Worm (Caenorhabditis elegans) whole organism, young adult: ENCODE results near the gene C34F6.11.

Experiments
- atf-7 ChIP-seq: sonication (generic microtip); optimal IDR thresholded peaks from 2 replicates; lab custom pipeline; 2017; ENCODE audit warnings: mild to moderate bottlenecking, missing genetic modification characterization, missing compliant biosample characterization
- ceh-58 ChIP-seq: fragments of 200-800 bp; sonication (Bioruptor generic); IDR thresholded peaks from 2 replicates; pipeline ENCODE4 v1.3.6; 2022; ENCODE audit warnings: missing genetic modification characterization, missing compliant biosample characterization
- lag-1 ChIP-seq: fragments of 200-800 bp; sonication (Bioruptor generic); IDR thresholded peaks from 2 replicates; pipeline ENCODE4 v1.3.6; 2022; ENCODE audit warnings: missing genetic modification reagents, missing genetic modification characterization, missing compliant biosample characterization
- lin-26 ChIP-seq: fragments of 200-800 bp; sonication (Bioruptor generic); IDR thresholded peaks from 2 replicates; pipeline ENCODE4 v1.3.6; 2022; ENCODE audit warnings: missing genetic modification reagents, missing genetic modification characterization, missing compliant biosample characterization
- madf-10 ChIP-seq: sonication (generic microtip); optimal IDR thresholded peaks from 2 replicates; lab custom pipeline; 2016; ENCODE audit warnings: mild to moderate bottlenecking, missing genetic modification characterization, missing compliant biosample characterization
- madf-8 ChIP-seq: fragments of 200-800 bp; sonication (Bioruptor generic); conservative IDR thresholded peaks from 2 replicates; pipeline ENCODE4 v1.3.6; 2022; ENCODE audit warnings: missing genetic modification reagents, missing genetic modification characterization, missing compliant biosample characterization
- pha-4 ChIP-seq: fragments of 150-350 bp; sonication (generic microtip); optimal IDR thresholded peaks from 2 replicates; lab custom pipeline; 2014; ENCODE audit warnings: missing biosample characterization, missing genetic modification reagents, missing genetic modification characterization
- sea-2 ChIP-seq: fragments of 200-800 bp; sonication (Bioruptor generic); IDR thresholded peaks from 2 replicates; pipeline ENCODE4 v1.3.6; 2022; ENCODE audit warnings: missing genetic modification characterization, missing compliant biosample characterization

ce11 chrX:11251928-11252327, 48.2 kb upstream of the C34F6.11 start:
- TF ChIP-seq lin-26 (GFP tag; lab: Robert Waterston, UW) (no peak), sea-2 (GFP tag; lab: Robert Waterston, UW) (no peak), madf-10 (no peak), lag-1 (GFP tag; lab: Robert Waterston, UW) (no peak), madf-8 (no peak), atf-7 (tag; lab: Kevin White, UChicago) (no peak), pha-4 (tag; lab: Kevin White, UChicago) (no peak), ceh-58 (GFP tag; lab: Robert Waterston, UW) (no peak)
